Worm (Caenorhabditis elegans): ENCODE data around the gene fbxb-84.

- TF ChIP-seq php-3 (GFP tag; IDR thresholded peaks at IDR 0.05) = no peak
- TF ChIP-seq unc-39 (tag; optimal IDR thresholded peaks at IDR 0.05) = no peak
- no peak for TF ChIP-seq snpc-4 (tag; optimal IDR thresholded peaks at IDR 0.05)
- TF ChIP-seq lsy-2 (tag; optimal IDR thresholded peaks at IDR 0.05) = no peak
- no peak for TF ChIP-seq aha-1 (tag)
- no peak for TF ChIP-seq nhr-6 (tag; optimal IDR thresholded peaks at IDR 0.05)
Observed at ce11 chrIII:114603-115002, 31.7 kb downstream of the fbxb-84 start, which contains the start of gene C29F9.6.
